Worm (Caenorhabditis elegans): ENCODE measurements around the gene spp-19.

ce11 chrV:6602556-6603062 lies 41.1 kb upstream of the spp-19 start, which contains the start of gene ZK1055.6:
- TF ChIP-seq ama-1 (optimal IDR thresholded peaks at IDR 0.05) = no peak
- no peak for TF ChIP-seq ets-7 (tag; optimal IDR thresholded peaks at IDR 0.05)
- TF ChIP-seq hnd-1 (tag; optimal IDR thresholded peaks at IDR 0.05) = no peak
- no peak for TF ChIP-seq aly-1 (tag; optimal IDR thresholded peaks at IDR 0.05)
- no peak for TF ChIP-seq ceh-13 (GFP tag; optimal IDR thresholded peaks at IDR 0.05)
- TF ChIP-seq tbx-11 (GFP tag; IDR thresholded peaks at IDR 0.05) = no peak
- TF ChIP-seq scrt-1 (GFP tag; IDR thresholded peaks at IDR 0.05) = no peak
